Worm (Caenorhabditis elegans): ENCODE data around the gene ZK470.6.

Gene ZK470.6

DNA sequence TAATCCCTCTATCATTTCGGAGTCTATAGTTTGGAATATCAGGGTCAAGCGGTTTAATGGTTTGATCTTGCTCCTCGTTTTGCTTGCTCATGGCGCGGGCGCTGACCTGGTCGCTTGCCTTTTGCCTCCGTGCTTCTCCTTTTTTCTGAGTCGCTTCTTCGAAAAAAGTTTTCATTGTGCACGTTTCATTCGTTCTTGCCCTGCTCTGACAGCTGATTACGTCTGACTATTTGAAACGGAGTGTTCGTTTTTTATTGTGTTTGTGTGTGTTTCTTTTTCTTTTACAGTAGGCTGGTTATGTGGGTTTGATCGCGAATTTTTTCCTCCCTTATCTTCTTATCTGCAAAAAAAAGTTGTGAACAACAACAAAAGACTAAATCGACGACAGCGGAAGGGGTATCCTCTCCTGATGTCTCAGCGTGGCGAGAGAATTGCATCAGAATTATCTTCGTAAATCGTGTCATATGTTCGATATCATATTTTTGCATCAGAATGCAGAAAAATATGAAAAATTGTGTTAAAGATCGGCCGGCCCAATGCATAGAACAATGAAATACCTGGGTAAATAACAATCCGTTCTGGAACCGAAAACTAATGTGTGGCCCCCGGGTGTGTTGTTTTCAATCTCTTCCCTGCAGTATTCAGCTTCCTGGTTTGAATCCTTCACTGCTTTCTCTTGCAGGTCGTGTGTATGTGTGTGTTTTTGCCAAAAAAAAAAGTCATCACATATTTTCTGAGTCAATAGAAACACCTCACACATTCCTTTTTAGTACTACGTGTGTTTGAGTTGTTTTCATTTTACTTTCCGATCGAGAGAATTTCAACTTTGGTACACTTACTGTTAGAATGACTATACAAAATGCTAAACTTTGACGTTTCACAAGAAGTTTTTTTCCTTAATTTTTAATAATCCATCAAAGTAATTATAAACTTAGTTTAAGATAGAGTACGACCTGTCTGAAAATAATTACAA, 37.4 kb downstream of the ZK470.6 start, which contains the start of gene ZK470.4:
TSS of gene ZK470.4 (minus strand) at position 175 of the 973 bp plus-strand sequence.
- TF ChIP-seq alr-1 (tag; optimal IDR thresholded peaks at IDR 0.05) (no peak), R02D3.7 (tag; optimal IDR thresholded peaks at IDR 0.05) (no peak), aly-2 (tag; optimal IDR thresholded peaks at IDR 0.05) (no peak), sem-4 (tag; optimal IDR thresholded peaks at IDR 0.05) (no peak), crh-2 (tag; optimal IDR thresholded peaks at IDR 0.05) (peak; percentile 29), elt-1 (tag; optimal IDR thresholded peaks at IDR 0.05) (no peak), elt-3 (tag; optimal IDR thresholded peaks at IDR 0.05) (no peak), nhr-237 (tag; optimal IDR thresholded peaks at IDR 0.05) (no peak), unc-55 (GFP tag; optimal IDR thresholded peaks at IDR 0.05) (no peak), ama-1 (optimal IDR thresholded peaks at IDR 0.05) (peak; percentile 39), fos-1 (tag; optimal IDR thresholded peaks at IDR 0.05) (peak; percentile 16), lin-11 (tag; optimal IDR thresholded peaks at IDR 0.05) (no peak), ceh-82 (tag; optimal IDR thresholded peaks at IDR 0.05) (no peak), zag-1 (tag; optimal IDR thresholded peaks at IDR 0.05) (no peak), nhr-77 (tag; optimal IDR thresholded peaks at IDR 0.05) (no peak), nhr-129 (tag; optimal IDR thresholded peaks at IDR 0.05) (peak; percentile 80), F13H6.1 (tag; optimal IDR thresholded peaks at IDR 0.05) (peak; percentile 0), nhr-12 (tag; optimal IDR thresholded peaks at IDR 0.05) (no peak), sma-9 (GFP tag; optimal IDR thresholded peaks at IDR 0.05) (peak; percentile 53), sma-9 (tag; optimal IDR thresholded peaks at IDR 0.05) (no peak), nhr-6 (tag; optimal IDR thresholded peaks at IDR 0.05) (no peak), peb-1 (tag; optimal IDR thresholded peaks at IDR 0.05) (no peak), C34F6.9 (tag; optimal IDR thresholded peaks at IDR 0.05) (peak; percentile 31), nhr-21 (tag; optimal IDR thresholded peaks at IDR 0.05) (no peak), ztf-4 (tag; optimal IDR thresholded peaks at IDR 0.05) (no peak), dmd-4 (tag; optimal IDR thresholded peaks at IDR 0.05) (no peak), lin-13 (GFP tag; optimal IDR thresholded peaks at IDR 0.05) (no peak), sma-3 (GFP tag; optimal IDR thresholded peaks at IDR 0.05) (no peak), egl-27 (tag; optimal IDR thresholded peaks at IDR 0.05) (no peak), lin-39 (tag; optimal IDR thresholded peaks at IDR 0.05) (no peak), gmeb-1 (tag; optimal IDR thresholded peaks at IDR 0.05) (no peak), nhr-11 (tag; optimal IDR thresholded peaks at IDR 0.05) (no peak), mab-5 (tag; optimal IDR thresholded peaks at IDR 0.05) (no peak), snpc-4 (tag; optimal IDR thresholded peaks at IDR 0.05) (no peak), nhr-23 (tag; optimal IDR thresholded peaks at IDR 0.05) (no peak), unc-39 (tag; optimal IDR thresholded peaks at IDR 0.05) (no peak), ZK546.5 (tag; optimal IDR thresholded peaks at IDR 0.05) (no peak), mdl-1 (tag; optimal IDR thresholded peaks at IDR 0.05) (peak in 1 of 2 experiments; percentile 11), unc-62 (GFP tag; optimal IDR thresholded peaks at IDR 0.05) (no peak), skn-1 (tag; optimal IDR thresholded peaks at IDR 0.05) (no peak), Y55F3AM.14 (GFP tag; optimal IDR thresholded peaks at IDR 0.05) (no peak)

- TF ChIP-seq lsy-2 (tag; optimal IDR thresholded peaks at IDR 0.05) (no peak), unc-39 (tag; optimal IDR thresholded peaks at IDR 0.05) (no peak), elt-3 (tag; optimal IDR thresholded peaks at IDR 0.05) (no peak), unc-62 (GFP tag; optimal IDR thresholded peaks at IDR 0.05) (no peak), fos-1 (tag; optimal IDR thresholded peaks at IDR 0.05) (no peak), ceh-82 (tag; optimal IDR thresholded peaks at IDR 0.05) (no peak), nhr-10 (tag; optimal IDR thresholded peaks at IDR 0.05) (no peak), skn-1 (tag; optimal IDR thresholded peaks at IDR 0.05) (no peak), sma-9 (GFP tag; optimal IDR thresholded peaks at IDR 0.05) (peak; percentile 50), sma-9 (tag; optimal IDR thresholded peaks at IDR 0.05) (no peak), nhr-23 (tag; optimal IDR thresholded peaks at IDR 0.05) (no peak), C34F6.9 (tag; optimal IDR thresholded peaks at IDR 0.05) (no peak), crh-2 (tag; optimal IDR thresholded peaks at IDR 0.05) (no peak), nhr-237 (tag; optimal IDR thresholded peaks at IDR 0.05) (no peak), nhr-129 (tag; optimal IDR thresholded peaks at IDR 0.05) (no peak), lin-11 (tag; optimal IDR thresholded peaks at IDR 0.05) (no peak), egl-27 (tag; optimal IDR thresholded peaks at IDR 0.05) (no peak), lin-13 (GFP tag; optimal IDR thresholded peaks at IDR 0.05) (no peak), sma-3 (GFP tag; optimal IDR thresholded peaks at IDR 0.05) (peak; percentile 60), nhr-11 (tag; optimal IDR thresholded peaks at IDR 0.05) (no peak), unc-55 (GFP tag; optimal IDR thresholded peaks at IDR 0.05) (no peak), elt-1 (tag; optimal IDR thresholded peaks at IDR 0.05) (no peak), mdl-1 (tag; optimal IDR thresholded peaks at IDR 0.05) (peak in 1 of 2 experiments; percentile 27), ztf-11 (tag; optimal IDR thresholded peaks at IDR 0.05) (no peak), aly-2 (tag; optimal IDR thresholded peaks at IDR 0.05) (no peak), mab-5 (tag; optimal IDR thresholded peaks at IDR 0.05) (no peak), nhr-6 (tag; optimal IDR thresholded peaks at IDR 0.05) (no peak), alr-1 (tag; optimal IDR thresholded peaks at IDR 0.05) (no peak), zag-1 (tag; optimal IDR thresholded peaks at IDR 0.05) (no peak), lin-39 (tag; optimal IDR thresholded peaks at IDR 0.05) (no peak), Y55F3AM.14 (GFP tag; optimal IDR thresholded peaks at IDR 0.05) (no peak), gmeb-1 (tag; optimal IDR thresholded peaks at IDR 0.05) (no peak), peb-1 (tag; optimal IDR thresholded peaks at IDR 0.05) (no peak), ceh-16 (tag; optimal IDR thresholded peaks at IDR 0.05) (no peak), ama-1 (optimal IDR thresholded peaks at IDR 0.05) (no peak), mbf-1 (tag; optimal IDR thresholded peaks at IDR 0.05) (no peak)
Observed at ce11 chrX:4138413-4139193, 38.7 kb downstream of the ZK470.6 start.
